Fruit fly (Drosophila melanogaster) whole organism, adult: Measurements from ENCODE around the gene nis.

Source experiments
- CG11617 ChIP-seq: fragments of 200-800 bp; sonication (Bioruptor generic); optimal IDR thresholded peaks from 2 replicates; lab custom pipeline; 2017; ENCODE audit warnings: mild to moderate bottlenecking, missing biosample characterization, missing genetic modification reagents, missing genetic modification characterization
- CG12768 ChIP-seq: fragments of 200-800 bp; sonication (Bioruptor generic); optimal IDR thresholded peaks from 2 replicates; lab custom pipeline; 2017; ENCODE audit warnings: missing biosample characterization, missing genetic modification characterization, mild to moderate bottlenecking, moderate library complexity, missing genetic modification reagents
- CG1620 ChIP-seq: fragments of 200-800 bp; sonication (Bioruptor generic); optimal IDR thresholded peaks from 2 replicates; lab custom pipeline; 2016; ENCODE audit warnings: missing biosample characterization, missing genetic modification characterization
- CG33017 ChIP-seq: fragments of 200-800 bp; sonication (Bioruptor generic); optimal IDR thresholded peaks from 2 replicates; lab custom pipeline; 2018; ENCODE audit warnings: missing biosample characterization, mild to moderate bottlenecking, missing genetic modification characterization, moderate library complexity
- CG7101 ChIP-seq: fragments of 200-800 bp; sonication (Bioruptor generic); optimal IDR thresholded peaks from 2 replicates; lab custom pipeline; 2018; ENCODE audit warnings: missing biosample characterization, mild to moderate bottlenecking, missing genetic modification characterization, moderate library complexity
- Mnt ChIP-seq: fragments of 200-800 bp; sonication (Bioruptor generic); optimal IDR thresholded peaks from 2 replicates; lab custom pipeline; 2016; ENCODE audit warnings: missing biosample characterization, mild to moderate bottlenecking, missing genetic modification characterization
- cnc ChIP-seq, 2 experiments: fragments of >200 bp; optimal IDR thresholded peaks; 2 replicates each; lab custom pipeline; 2017
- kay ChIP-seq: fragments of 200-800 bp; sonication (Bioruptor generic); peaks from one replicate; lab custom pipeline; 2016; ENCODE audit warnings: missing biosample characterization, missing genetic modification characterization, borderline replicate concordance

dm6 chr2L:1630576-1630975, 43.6 kb upstream of the nis start:
- no peak for TF ChIP-seq kay (GFP tag; lab: Kevin White, UChicago)
- TF ChIP-seq cnc (optimal IDR thresholded peaks at IDR 0.05; lab: Kevin White, UChicago), result no peak
- no peak for TF ChIP-seq CG11617 (GFP tag; lab: Kevin White, UChicago)
- no peak for TF ChIP-seq CG1620 (GFP tag; lab: Kevin White, UChicago)
- TF ChIP-seq CG7101 (tag; lab: Kevin White, UChicago), result no peak
- TF ChIP-seq CG12768, result no peak
- TF ChIP-seq Mnt (GFP tag; lab: Kevin White, UChicago), result no peak
- TF ChIP-seq CG33017, result no peak
